Fruit fly (Drosophila melanogaster): ENCODE results near the gene CG6763.

- TF ChIP-seq ey (GFP tag; optimal IDR thresholded peaks at IDR 0.05) (peak; percentile 86), psq (GFP tag; optimal IDR thresholded peaks at IDR 0.05) (peak; percentile 69), Rel (GFP tag; optimal IDR thresholded peaks at IDR 0.05) (no peak), Rel (tag; optimal IDR thresholded peaks at IDR 0.05) (peak; percentile 60), CG32264 (GFP tag; optimal IDR thresholded peaks at IDR 0.05) (peak; percentile 69), sage (GFP tag; optimal IDR thresholded peaks at IDR 0.05) (peak; percentile 27), dl (GFP tag; optimal IDR thresholded peaks at IDR 0.05; ENCODE audit: insufficient read depth in 1 of 2, partially characterized antibody in 2 of 2) (no peak), GATAd (GFP tag; optimal IDR thresholded peaks at IDR 0.05) (no peak), usp (GFP tag; optimal IDR thresholded peaks at IDR 0.05) (no peak), Dfd (GFP tag; optimal IDR thresholded peaks at IDR 0.05) (no peak), Abd-B (GFP tag; optimal IDR thresholded peaks at IDR 0.05) (no peak), CG9705 (GFP tag; optimal IDR thresholded peaks at IDR 0.05) (peak; percentile 58), brk (GFP tag; optimal IDR thresholded peaks at IDR 0.05) (no peak), Myc (optimal IDR thresholded peaks at IDR 0.05) (peak; percentile 43)
These were observed 32.5 kb upstream of the CG6763 start, which contains the start of the genes Rad60 and EloA for dm6 chr3R:23251256-23251655.

Measured in whole organism, wandering third instar larva.